Fruit fly (Drosophila melanogaster): ENCODE data around the gene msl-1.

Gene msl-1

DNA sequence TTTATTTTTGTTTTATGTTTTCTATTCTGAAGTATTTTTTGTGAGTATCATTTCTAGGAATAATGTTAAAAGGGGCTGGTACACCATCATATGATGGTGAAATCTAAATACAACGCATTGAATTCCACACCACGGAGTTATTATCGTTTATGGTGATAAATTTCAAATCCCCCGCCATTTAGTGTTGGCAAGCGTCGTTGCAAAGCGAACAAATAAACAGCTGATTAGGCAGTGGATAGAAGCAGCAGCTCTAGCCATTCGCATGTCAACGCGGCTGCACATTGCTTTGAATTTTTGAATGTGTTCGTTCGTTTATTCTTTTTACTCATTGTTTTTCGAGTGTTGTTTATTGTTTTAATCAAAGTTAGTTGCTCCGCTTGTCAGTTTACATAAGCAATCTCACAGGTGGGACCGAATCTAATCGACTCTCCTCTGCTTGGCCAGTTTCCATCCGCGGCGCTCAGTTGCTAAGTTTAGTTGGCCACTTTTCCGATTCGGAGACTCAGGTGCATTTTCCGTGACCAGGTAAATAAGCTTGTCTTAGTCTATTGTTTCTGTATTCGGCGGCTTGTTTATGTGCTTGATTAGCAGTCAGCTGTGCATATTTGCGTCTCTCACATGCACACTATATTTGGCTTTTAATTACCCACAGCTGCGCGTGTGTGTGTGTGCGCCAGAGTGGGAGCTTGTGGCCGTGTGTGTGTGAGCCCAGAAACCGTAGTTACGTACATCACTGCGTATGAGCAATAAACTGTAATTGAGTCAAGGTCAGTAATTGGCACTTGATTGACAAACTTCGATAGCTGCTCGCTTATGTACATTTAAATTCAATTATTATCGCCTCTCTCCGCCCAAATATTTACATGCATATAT is 11.4 kb downstream of the msl-1 start, which contains the start of the genes Mst36Fa and CG31751 (continued):
- peak; percentile 29 for TF ChIP-seq CG6654 (GFP tag; optimal IDR thresholded peaks at IDR 0.05)
- peak; percentile 45 for TF ChIP-seq CG7839 (tag; optimal IDR thresholded peaks at IDR 0.05)
- no peak for TF ChIP-seq prd (optimal IDR thresholded peaks at IDR 0.05)
- TF ChIP-seq prd (GFP tag; IDR thresholded peaks at IDR 0.05): no peak
- peak; percentile 64 for TF ChIP-seq Hsf (GFP tag; optimal IDR thresholded peaks at IDR 0.05)
- TF ChIP-seq CG2678 (tag; optimal IDR thresholded peaks at IDR 0.05): peak; percentile 87
- peak; percentile 75 for TF ChIP-seq CG4854 (GFP tag; optimal IDR thresholded peaks at IDR 0.05)
- peak; percentile 68 for TF ChIP-seq Ada2b (GFP tag; IDR thresholded peaks at IDR 0.05)
- TF ChIP-seq CG32532 (GFP tag; IDR thresholded peaks at IDR 0.05): peak; percentile 6; the same call in 1 of the 2 replicates
- peak; percentile 91 for TF ChIP-seq CrebB (tag; optimal IDR thresholded peaks at IDR 0.05)
- peak; percentile 63 for TF ChIP-seq p53 (GFP tag; optimal IDR thresholded peaks at IDR 0.05)
- peak; percentile 79 for TF ChIP-seq sob (GFP tag; IDR thresholded peaks at IDR 0.05)
- peak; percentile 84 for TF ChIP-seq Camta (GFP tag; optimal IDR thresholded peaks at IDR 0.05)
- no peak for TF ChIP-seq CG16815 (GFP tag; optimal IDR thresholded peaks at IDR 0.05)
- peak; percentile 37 for TF ChIP-seq trh (GFP tag; optimal IDR thresholded peaks at IDR 0.05)
- TF ChIP-seq nerfin-2 (GFP tag; IDR thresholded peaks at IDR 0.05; ENCODE audit: partially characterized antibody): peak; percentile 39; the same call in 1 of the 2 replicates
- TF ChIP-seq sima (GFP tag; optimal IDR thresholded peaks at IDR 0.05): peak; percentile 71
- TF ChIP-seq tll (GFP tag; optimal IDR thresholded peaks at IDR 0.05): no peak
- no peak for TF ChIP-seq CG14860 (GFP tag; IDR thresholded peaks at IDR 0.05; ENCODE audit: partially characterized antibody)
- no peak for TF ChIP-seq CG1832 (GFP tag; optimal IDR thresholded peaks at IDR 0.05)
- peak; percentile 86 for TF ChIP-seq Sox100B (GFP tag; optimal IDR thresholded peaks at IDR 0.05)
- TF ChIP-seq HmgD (GFP tag; optimal IDR thresholded peaks at IDR 0.05): peak; percentile 83
- peak; percentile 64 for TF ChIP-seq Bteb2 (GFP tag; optimal IDR thresholded peaks at IDR 0.05)
- peak; percentile 79 for TF ChIP-seq CG16779 (GFP tag; IDR thresholded peaks at IDR 0.05)
- TF ChIP-seq CG17328 (GFP tag; IDR thresholded peaks at IDR 0.05): 0 out of 2 replicates have a peak, but pooled peaks have one; percentile 32
- peak; percentile 6 for TF ChIP-seq zen (tag; optimal IDR thresholded peaks at IDR 0.05)
- TF ChIP-seq CG13624 (GFP tag; optimal IDR thresholded peaks at IDR 0.05): peak; percentile 75
- no peak for TF ChIP-seq ham (GFP tag; IDR thresholded peaks at IDR 0.05)
- peak; percentile 57 for TF ChIP-seq CG18262 (tag; optimal IDR thresholded peaks at IDR 0.05)
- no peak for TF ChIP-seq jigr1 (GFP tag; IDR thresholded peaks at IDR 0.05)
- no peak for TF ChIP-seq esg (GFP tag; conservative IDR thresholded peaks at IDR 0.05)
- no peak for TF ChIP-seq CG8765 (GFP tag; IDR thresholded peaks at IDR 0.05)
- TF ChIP-seq ro (GFP tag; IDR thresholded peaks at IDR 0.05): no peak
- no peak for TF ChIP-seq h (optimal IDR thresholded peaks at IDR 0.05)
- TF ChIP-seq gcm (GFP tag; optimal IDR thresholded peaks at IDR 0.05): peak; percentile 61
- peak; percentile 28; the same call in 1 of the 2 replicates for TF ChIP-seq CG10366 (GFP tag; IDR thresholded peaks at IDR 0.05)
- peak; percentile 80 for TF ChIP-seq CG3281 (GFP tag; optimal IDR thresholded peaks at IDR 0.05)
- peak; percentile 84 for TF ChIP-seq CG17568 (GFP tag; optimal IDR thresholded peaks at IDR 0.05)
- TF ChIP-seq MBD-R2 (GFP tag; IDR thresholded peaks at IDR 0.05): peak; percentile 81
- peak; percentile 27 for TF ChIP-seq Xbp1 (GFP tag; optimal IDR thresholded peaks at IDR 0.05)
- peak; percentile 83 for TF ChIP-seq CG11456 (GFP tag; IDR thresholded peaks at IDR 0.05)
- peak; percentile 56; the same call in 1 of the 3 replicates for TF ChIP-seq dysf (GFP tag; IDR thresholded peaks at IDR 0.05)
- peak; percentile 76 for TF ChIP-seq CG17912 (GFP tag; optimal IDR thresholded peaks at IDR 0.05)
- peak; percentile 45 for TF ChIP-seq CG2712 (tag; optimal IDR thresholded peaks at IDR 0.05)
- peak; percentile 38 for TF ChIP-seq az2 (GFP tag; optimal IDR thresholded peaks at IDR 0.05)
- TF ChIP-seq pita (GFP tag; optimal IDR thresholded peaks at IDR 0.05): no peak
- no peak for TF ChIP-seq slp2 (GFP tag; optimal IDR thresholded peaks at IDR 0.05)
- peak; percentile 80; the same call in 2 of the 4 replicates for TF ChIP-seq chinmo (GFP tag; IDR thresholded peaks at IDR 0.05; ENCODE audit: partially characterized antibody)
- peak; percentile 54 for TF ChIP-seq CG7745 (tag; optimal IDR thresholded peaks at IDR 0.05)
